Fruit fly (Drosophila melanogaster): ENCODE results near the gene CG33764.

DNA sequence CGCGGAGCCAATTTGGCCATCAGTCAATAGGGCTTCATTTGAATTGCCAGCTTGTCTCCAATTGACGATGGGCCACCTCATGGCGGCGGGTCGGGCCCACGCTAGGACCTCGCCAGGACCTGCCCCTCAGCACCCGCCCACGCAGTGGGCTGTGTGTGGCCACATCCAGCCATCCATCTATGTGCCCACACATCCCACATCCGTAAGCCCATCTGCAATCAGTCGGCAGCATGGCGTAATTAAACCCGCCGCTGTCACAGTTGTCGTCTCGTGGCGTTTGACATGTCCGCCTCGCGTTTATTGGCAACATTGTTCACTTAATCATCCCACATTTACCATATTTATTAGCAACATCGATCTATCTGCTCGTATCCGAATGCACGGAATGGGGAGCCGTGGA, 29.1 kb downstream of the CG33764 start:
- TF ChIP-seq CG8478 (optimal IDR thresholded peaks at IDR 0.05) (no peak), CTCF (optimal IDR thresholded peaks at IDR 0.05) (no peak)
